Fruit fly (Drosophila melanogaster) whole organism, pupa: ENCODE results near the gene a10.

Experiments used
- CG10348 ChIP-seq: fragments of 200-800 bp; sonication (Bioruptor generic); IDR thresholded peaks from 2 replicates; pipeline ENCODE4 v1.3.6; 2022; ENCODE audit warnings: missing biosample characterization, missing genetic modification characterization
- CG12605 ChIP-seq: fragments of 200-800 bp; sonication (Bioruptor generic); IDR thresholded peaks from 2 replicates; pipeline ENCODE4 v1.3.6; 2022; ENCODE audit warnings: missing biosample characterization, missing genetic modification characterization
- CG13204 ChIP-seq: fragments of 200-800 bp; sonication (Bioruptor generic); optimal IDR thresholded peaks from 2 replicates; lab custom pipeline; 2018; ENCODE audit warnings: missing biosample characterization, mild to moderate bottlenecking, missing genetic modification characterization, moderate library complexity
- CG14655 ChIP-seq: fragments of 200-800 bp; sonication (Bioruptor generic); optimal IDR thresholded peaks from 3 replicates; lab custom pipeline; 2017; ENCODE audit warnings: mild to moderate bottlenecking, missing biosample characterization, missing genetic modification reagents, missing genetic modification characterization
- CG15710 ChIP-seq: fragments of 200-800 bp; sonication (Bioruptor generic); optimal IDR thresholded peaks from 2 replicates; lab custom pipeline; 2018; ENCODE audit warnings: missing biosample characterization, mild to moderate bottlenecking, missing genetic modification characterization, moderate library complexity
- CG17806 ChIP-seq: fragments of 200-800 bp; sonication (Bioruptor generic); optimal IDR thresholded peaks from 2 replicates; lab custom pipeline; 2018; ENCODE audit warnings: missing biosample characterization, mild to moderate bottlenecking, missing genetic modification characterization, moderate library complexity
- CG32121 ChIP-seq: fragments of 200-800 bp; sonication (Bioruptor generic); IDR thresholded peaks from 2 replicates; pipeline ENCODE4 v1.3.6; 2022; ENCODE audit warnings: missing biosample characterization, missing genetic modification characterization
- CG34367 ChIP-seq: fragments of 200-800 bp; sonication (Bioruptor generic); optimal IDR thresholded peaks from 2 replicates; lab custom pipeline; 2018; ENCODE audit warnings: missing biosample characterization, mild to moderate bottlenecking, missing genetic modification characterization
- CG4496 ChIP-seq: fragments of 200-800 bp; sonication (Bioruptor generic); IDR thresholded peaks from 3 replicates; pipeline ENCODE4 v1.3.6; 2022; ENCODE audit warnings: missing biosample characterization, missing genetic modification characterization
- CG8159 ChIP-seq: fragments of 200-800 bp; sonication (Bioruptor generic); optimal IDR thresholded peaks from 3 replicates; lab custom pipeline; 2018; ENCODE audit warnings: missing biosample characterization, mild to moderate bottlenecking, missing genetic modification characterization, moderate library complexity
- CG8301 ChIP-seq: fragments of 200-800 bp; sonication (Bioruptor generic); optimal IDR thresholded peaks from 2 replicates; lab custom pipeline; 2018; ENCODE audit warnings: missing biosample characterization, mild to moderate bottlenecking, missing genetic modification characterization
- CG9948 ChIP-seq: fragments of 200-800 bp; sonication (Bioruptor generic); optimal IDR thresholded peaks from 2 replicates; lab custom pipeline; 2018; ENCODE audit warnings: missing biosample characterization, mild to moderate bottlenecking, missing genetic modification characterization, moderate library complexity
- D1 ChIP-seq: fragments of 200-800 bp; sonication (Bioruptor generic); optimal IDR thresholded peaks from 2 replicates; lab custom pipeline; 2018; ENCODE audit warnings: missing biosample characterization, mild to moderate bottlenecking, missing genetic modification characterization, moderate library complexity
- EcR ChIP-seq: fragments of 200-800 bp; sonication (Bioruptor generic); optimal IDR thresholded peaks from 3 replicates; lab custom pipeline; 2019; ENCODE audit warnings: missing biosample characterization, missing genetic modification characterization, mild to moderate bottlenecking, moderate library complexity, missing genetic modification reagents
- Ets98B ChIP-seq: fragments of 200-800 bp; sonication (Bioruptor generic); IDR thresholded peaks from 2 replicates; pipeline ENCODE4 v1.3.6; 2022; ENCODE audit warnings: missing biosample characterization, missing genetic modification characterization
- Pif1A ChIP-seq: fragments of 200-800 bp; sonication (Bioruptor generic); optimal IDR thresholded peaks from 3 replicates; lab custom pipeline; 2016; ENCODE audit warnings: missing biosample characterization, missing genetic modification characterization
- Pif1B ChIP-seq: fragments of 200-800 bp; sonication (Bioruptor generic); optimal IDR thresholded peaks from 3 replicates; lab custom pipeline; 2016; ENCODE audit warnings: missing biosample characterization, missing genetic modification characterization
- Snoo ChIP-seq: fragments of 200-800 bp; sonication (Bioruptor generic); optimal IDR thresholded peaks from 3 replicates; lab custom pipeline; 2017; ENCODE audit warnings: missing biosample characterization, mild to moderate bottlenecking, missing genetic modification characterization, inconsistent platforms
- fd96Ca ChIP-seq: fragments of 200-800 bp; sonication (Bioruptor generic); IDR thresholded peaks from 3 replicates; pipeline ENCODE4 v1.3.6; 2022; ENCODE audit warnings: missing biosample characterization, missing genetic modification characterization
- gl ChIP-seq: fragments of 200-800 bp; sonication (Bioruptor generic); optimal IDR thresholded peaks from 2 replicates; lab custom pipeline; 2018; ENCODE audit warnings: missing biosample characterization, mild to moderate bottlenecking, missing genetic modification characterization
- rn ChIP-seq: fragments of 200-800 bp; sonication (Bioruptor generic); IDR thresholded peaks from 2 replicates; pipeline ENCODE4 v1.3.6; 2022; ENCODE audit warnings: missing biosample characterization, missing genetic modification characterization

The a10 gene

DNA sequence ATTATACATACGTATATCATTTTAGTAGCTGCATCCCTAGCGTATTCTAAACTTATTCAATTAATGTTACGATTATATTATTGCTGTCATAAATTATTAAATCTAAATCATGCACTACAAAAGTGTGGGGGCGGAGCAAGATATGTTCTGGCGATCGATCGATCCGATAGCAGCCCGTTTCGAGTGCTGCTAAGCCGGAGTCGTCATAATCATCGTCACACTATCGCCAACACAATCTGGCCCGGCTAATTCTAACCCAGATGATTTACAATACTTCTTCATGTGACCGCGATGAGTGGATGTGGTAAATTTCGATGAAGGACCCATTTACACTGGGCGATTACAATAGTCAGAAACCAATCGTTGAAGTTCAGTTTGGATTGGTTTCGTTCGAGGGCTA lies 28.7 kb downstream of the a10 start:
- TF ChIP-seq CG8159 (no peak), CG4496 (GFP tag; lab: Robert Waterston, UW) (no peak), gl (no peak)

DNA sequence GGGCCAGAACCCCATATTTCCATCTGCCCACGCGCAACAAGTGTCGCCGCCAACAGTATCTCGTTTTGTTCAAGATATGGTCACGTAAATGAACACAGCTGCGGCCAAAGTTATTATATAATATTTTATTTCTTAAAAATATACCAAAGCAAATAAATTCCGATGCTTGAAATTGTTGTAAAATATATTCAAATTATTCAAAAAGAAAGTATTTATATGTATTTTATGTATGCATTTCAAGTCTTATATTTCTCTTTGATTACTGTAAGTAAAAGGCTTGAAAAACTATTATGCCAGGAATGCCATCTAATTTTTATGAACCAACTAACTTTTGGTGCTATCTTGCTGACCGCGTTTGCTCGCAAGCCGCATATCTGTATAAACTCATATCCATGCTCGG lies 34.4 kb downstream of the a10 start:
- TF ChIP-seq Snoo, result peak; percentile 80
- TF ChIP-seq Pif1B (GFP tag; lab: Kevin White, UChicago), result no peak
- peak; percentile 59 for TF ChIP-seq CG32121
- peak; percentile 29 for TF ChIP-seq EcR (GFP tag; lab: Kevin White, UChicago)
- no peak for TF ChIP-seq rn (GFP tag; lab: Robert Waterston, UW)
- TF ChIP-seq gl, result peak; percentile 39
- peak; percentile 80 for TF ChIP-seq CG17806
- peak; percentile 64 for TF ChIP-seq CG12605 (GFP tag; lab: Robert Waterston, UW)
- TF ChIP-seq CG8159, result peak; percentile 89
- TF ChIP-seq CG15710 (tag; lab: Kevin White, UChicago), result peak; percentile 89
- no peak for TF ChIP-seq CG10348 (GFP tag; lab: Robert Waterston, UW)
- TF ChIP-seq Pif1A, result no peak
- peak; percentile 64 for TF ChIP-seq Ets98B (GFP tag; lab: Robert Waterston, UW)
- TF ChIP-seq D1 (tag; lab: Kevin White, UChicago), result no peak
- peak; percentile 74; the same call in 1 of the 3 replicates for TF ChIP-seq CG4496 (GFP tag; lab: Robert Waterston, UW)
- TF ChIP-seq CG8301 (tag; lab: Kevin White, UChicago), result peak; percentile 81
- TF ChIP-seq CG9948 (tag; lab: Kevin White, UChicago), result peak; percentile 78
- TF ChIP-seq CG14655 (GFP tag; lab: Kevin White, UChicago), result no peak
- TF ChIP-seq CG13204, result peak; percentile 78
- peak; percentile 72 for TF ChIP-seq CG34367
- no peak for TF ChIP-seq fd96Ca (GFP tag; lab: Robert Waterston, UW)

DNA sequence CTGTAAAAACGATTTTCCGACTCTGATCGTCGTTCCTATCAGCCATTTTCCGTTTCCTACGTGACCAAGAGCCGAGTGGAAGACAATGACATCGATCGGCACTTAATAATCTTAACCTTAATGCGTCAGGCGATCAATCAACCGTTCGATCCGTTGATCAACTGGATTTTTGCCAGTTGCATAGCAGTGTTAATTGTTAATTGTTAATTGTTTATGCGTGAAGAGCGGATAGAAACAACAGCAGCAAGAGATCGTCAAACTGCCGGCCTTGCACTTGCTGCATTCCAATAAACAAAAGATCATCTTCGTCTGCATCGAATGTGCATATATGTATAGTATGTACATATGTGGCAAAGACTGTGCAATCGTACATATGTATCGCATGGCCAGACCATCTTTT lies 35.0 kb downstream of the a10 start:
- TF ChIP-seq CG17806, result no peak
- no peak for TF ChIP-seq CG34367
- peak; percentile 95 for TF ChIP-seq EcR (GFP tag; lab: Kevin White, UChicago)
- TF ChIP-seq CG32121, result no peak
- TF ChIP-seq gl, result no peak
- TF ChIP-seq CG8159, result no peak
- TF ChIP-seq CG8301 (tag; lab: Kevin White, UChicago), result no peak

DNA sequence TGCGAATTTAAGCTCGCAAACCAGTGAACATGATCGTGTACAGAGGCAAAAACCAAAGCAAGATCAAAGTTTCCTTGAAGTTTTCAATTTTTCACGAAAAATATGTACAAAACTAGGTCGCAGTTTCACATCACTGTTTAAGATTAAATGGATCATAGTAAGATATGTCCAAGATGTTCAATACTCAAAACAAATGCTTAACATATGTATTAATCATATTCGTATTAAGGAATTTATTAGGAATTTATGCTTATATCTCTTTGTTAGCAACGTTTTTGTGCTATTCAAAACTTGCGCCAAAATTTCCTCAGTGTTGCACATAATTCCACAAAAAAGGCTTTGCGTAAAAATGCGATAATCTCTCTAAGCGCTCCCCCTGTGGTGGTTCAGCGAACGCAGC lies 36.2 kb downstream of the a10 start:
- TF ChIP-seq gl, result no peak
- TF ChIP-seq CG10348 (GFP tag; lab: Robert Waterston, UW), result no peak
- TF ChIP-seq CG4496 (GFP tag; lab: Robert Waterston, UW), result no peak
- TF ChIP-seq CG14655 (GFP tag; lab: Kevin White, UChicago), result peak; percentile 31
- TF ChIP-seq CG8159, result peak; percentile 31
- no peak for TF ChIP-seq CG32121
- no peak for TF ChIP-seq Snoo
- TF ChIP-seq Pif1B (GFP tag; lab: Kevin White, UChicago), result no peak
- peak; percentile 27 for TF ChIP-seq CG8301 (tag; lab: Kevin White, UChicago)
- no peak for TF ChIP-seq rn (GFP tag; lab: Robert Waterston, UW)
- peak; percentile 11 for TF ChIP-seq CG15710 (tag; lab: Kevin White, UChicago)
- TF ChIP-seq CG12605 (GFP tag; lab: Robert Waterston, UW), result no peak
- TF ChIP-seq fd96Ca (GFP tag; lab: Robert Waterston, UW), result no peak; the same call in 2 of the 3 replicates
- no peak for TF ChIP-seq Pif1A
- TF ChIP-seq CG9948 (tag; lab: Kevin White, UChicago), result no peak
- 0 out of 2 replicates have a peak, but pooled peaks have one; percentile 35 for TF ChIP-seq Ets98B (GFP tag; lab: Robert Waterston, UW)
- no peak for TF ChIP-seq CG34367
- no peak for TF ChIP-seq EcR (GFP tag; lab: Kevin White, UChicago)
- TF ChIP-seq CG13204, result no peak
- no peak for TF ChIP-seq D1 (tag; lab: Kevin White, UChicago)

DNA sequence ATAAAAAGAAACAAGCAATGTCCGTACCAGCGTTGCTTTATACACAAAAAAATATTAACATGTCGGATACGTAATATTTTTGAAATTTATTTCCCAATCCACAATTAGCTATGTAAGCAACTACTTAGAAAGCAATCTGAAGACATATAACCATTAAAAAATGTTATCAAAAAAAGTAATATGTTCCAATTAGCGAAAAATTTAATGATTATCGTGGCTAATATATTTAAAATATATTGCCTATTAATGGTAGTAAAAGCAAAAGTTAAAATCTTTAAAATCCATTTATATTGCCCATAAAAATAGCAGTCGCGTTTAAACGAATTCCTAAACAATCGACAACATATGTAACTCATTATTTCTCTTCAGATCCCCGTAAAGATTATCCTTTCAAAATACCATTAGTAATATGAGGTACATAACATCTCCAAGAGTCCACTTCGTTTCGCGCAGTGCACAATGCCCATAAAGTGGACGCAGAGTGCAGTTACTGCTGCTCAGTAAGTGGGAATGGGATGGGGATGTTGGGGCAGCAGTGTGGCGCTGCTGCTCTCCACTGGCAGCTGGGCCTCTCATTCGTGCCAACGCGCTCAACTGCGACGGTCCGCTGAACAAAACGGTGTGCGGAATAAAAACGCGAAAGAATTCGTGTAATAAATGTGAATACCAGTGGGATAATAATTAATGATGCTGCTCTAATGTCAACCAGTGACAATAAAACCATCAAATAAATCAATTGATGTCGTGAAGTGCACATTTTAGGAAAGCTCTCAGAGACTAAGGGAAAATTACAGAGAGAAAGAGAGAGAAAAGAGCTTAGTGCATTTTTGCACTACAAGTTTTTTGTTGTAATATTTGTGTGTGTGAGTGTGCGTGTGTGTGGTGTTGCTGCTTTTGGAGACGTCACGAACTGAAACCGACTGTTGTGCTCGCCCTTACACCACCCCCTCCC lies 37.2 kb downstream of the a10 start:
- TF ChIP-seq CG8301 (tag; lab: Kevin White, UChicago) (peak; percentile 78), CG4496 (GFP tag; lab: Robert Waterston, UW) (peak; percentile 78), CG17806 (peak; percentile 59), CG15710 (tag; lab: Kevin White, UChicago) (peak; percentile 77), rn (GFP tag; lab: Robert Waterston, UW) (peak; percentile 57; the same call in 1 of the 2 replicates), CG34367 (peak; percentile 60), fd96Ca (GFP tag; lab: Robert Waterston, UW) (peak; percentile 78), Ets98B (GFP tag; lab: Robert Waterston, UW) (peak; percentile 82), Snoo (peak; percentile 73), D1 (tag; lab: Kevin White, UChicago) (peak; percentile 48), CG14655 (GFP tag; lab: Kevin White, UChicago) (peak; percentile 89), Pif1B (GFP tag; lab: Kevin White, UChicago) (peak; percentile 70), CG12605 (GFP tag; lab: Robert Waterston, UW) (no peak), CG8159 (peak; percentile 82), gl (peak; percentile 38), CG13204 (peak; percentile 63), CG9948 (tag; lab: Kevin White, UChicago) (peak; percentile 71), CG10348 (GFP tag; lab: Robert Waterston, UW) (no peak), CG32121 (peak; percentile 72), Pif1A (peak; percentile 64), EcR (GFP tag; lab: Kevin White, UChicago) (peak; percentile 63)
